Fruit fly (Drosophila melanogaster) whole organism, embryonic: ENCODE data around the gene GatB.
A peak's percentile ranks its signal among the peaks of the same experiment; 100 is the strongest.

Experiments used
- Antp ChIP-seq: fragments of 200-800 bp; sonication (Bioruptor generic); optimal IDR thresholded peaks from 3 replicates; lab custom pipeline; 2016; ENCODE audit warnings: missing biosample characterization, missing genetic modification characterization
- Bdp1 ChIP-seq: fragments of 200-800 bp; sonication (Bioruptor generic); optimal IDR thresholded peaks from 3 replicates; lab custom pipeline; 2016; ENCODE audit warnings: missing biosample characterization, missing genetic modification characterization
- CG10209 ChIP-seq: fragments of 200-800 bp; sonication (Bioruptor generic); optimal IDR thresholded peaks from 3 replicates; lab custom pipeline; 2017; ENCODE audit warnings: missing biosample characterization, mild to moderate bottlenecking, missing genetic modification characterization, missing genetic modification reagents
- CG10654 ChIP-seq: fragments of 200-800 bp; sonication (Bioruptor generic); optimal IDR thresholded peaks from 2 replicates; lab custom pipeline; 2016; ENCODE audit warnings: missing biosample characterization, missing genetic modification characterization
- CG11504 ChIP-seq: fragments of 200-800 bp; sonication (Bioruptor generic); optimal IDR thresholded peaks from 3 replicates; lab custom pipeline; 2019; ENCODE audit warnings: missing biosample characterization, mild to moderate bottlenecking, missing genetic modification characterization, moderate library complexity
- CG12236 ChIP-seq: fragments of 200-800 bp; sonication (Bioruptor generic); optimal IDR thresholded peaks from 2 replicates; lab custom pipeline; 2016; ENCODE audit warnings: missing biosample characterization, missing genetic modification characterization
- CG16813 ChIP-seq: fragments of 200-800 bp; sonication (Bioruptor generic); IDR thresholded peaks from 3 replicates; pipeline ENCODE4 v1.3.6; 2022; ENCODE audit warnings: missing biosample characterization, missing genetic modification characterization; ENCODE audit not compliant: partially characterized antibody
- CG17568 ChIP-seq: fragments of 200-800 bp; sonication (Bioruptor generic); optimal IDR thresholded peaks from 2 replicates; lab custom pipeline; 2018; ENCODE audit warnings: missing biosample characterization, mild to moderate bottlenecking, missing genetic modification characterization, moderate library complexity
- CG17802 ChIP-seq: fragments of 200-800 bp; sonication (Bioruptor generic); optimal IDR thresholded peaks from 2 replicates; lab custom pipeline; 2018; ENCODE audit warnings: missing biosample characterization, mild to moderate bottlenecking, missing genetic modification characterization, moderate library complexity
- CG18599 ChIP-seq: fragments of 200-800 bp; sonication (Bioruptor generic); optimal IDR thresholded peaks from 3 replicates; lab custom pipeline; 2017; ENCODE audit warnings: missing biosample characterization, missing genetic modification characterization, mild to moderate bottlenecking, moderate library complexity, missing genetic modification reagents
- CG2199 ChIP-seq: fragments of 200-800 bp; sonication (Bioruptor generic); IDR thresholded peaks from 3 replicates; pipeline ENCODE4 v1.3.6; 2022; ENCODE audit warnings: missing biosample characterization, missing genetic modification characterization
- CG30431 ChIP-seq: fragments of 200-800 bp; sonication (Bioruptor generic); optimal IDR thresholded peaks from 2 replicates; lab custom pipeline; 2017; ENCODE audit warnings: missing biosample characterization, missing genetic modification characterization
- CG3163 ChIP-seq: fragments of 200-800 bp; sonication (Bioruptor generic); optimal IDR thresholded peaks from 3 replicates; lab custom pipeline; 2016; ENCODE audit warnings: missing biosample characterization, missing genetic modification characterization
- CG32532 ChIP-seq: fragments of 200-800 bp; sonication (Bioruptor generic); IDR thresholded peaks from 2 replicates; pipeline ENCODE4 v1.3.6; 2022; ENCODE audit warnings: missing biosample characterization, missing genetic modification characterization
- CG3726 ChIP-seq: fragments of 200-800 bp; sonication (Bioruptor generic); IDR thresholded peaks from 3 replicates; pipeline ENCODE4, ENCODE4 v1.3.6; 2022; ENCODE audit warnings: missing biosample characterization, missing genetic modification characterization
- CG4282 ChIP-seq: fragments of 200-800 bp; sonication (Bioruptor generic); optimal IDR thresholded peaks from 2 replicates; lab custom pipeline; 2016; ENCODE audit warnings: missing biosample characterization, missing genetic modification characterization
- CG6791 ChIP-seq: fragments of 200-800 bp; sonication (Bioruptor generic); IDR thresholded peaks from 3 replicates; pipeline ENCODE4 v1.3.6; 2022; ENCODE audit warnings: missing biosample characterization, missing genetic modification characterization; ENCODE audit not compliant: partially characterized antibody
- CG9876 ChIP-seq: fragments of 200-800 bp; sonication (Bioruptor generic); optimal IDR thresholded peaks from 2 replicates; lab custom pipeline; 2016; ENCODE audit warnings: missing biosample characterization, missing genetic modification characterization
- CHES-1-like ChIP-seq: fragments of 200-800 bp; sonication (Bioruptor generic); optimal IDR thresholded peaks from 2 replicates; lab custom pipeline; 2016; ENCODE audit warnings: missing biosample characterization, missing genetic modification characterization
- D ChIP-seq, 2 experiments: fragments of 200-800 bp in 1 of 2; fragments of >200 bp in 1 of 2; sonication (Bioruptor generic) in 1 of 2; optimal IDR thresholded peaks; 2 replicates in 1 of 2; 3 replicates in 1 of 2; lab custom pipeline; 2017; ENCODE audit warnings: mild to moderate bottlenecking in 1 of 2, missing biosample characterization in 1 of 2, missing genetic modification characterization in 1 of 2, missing genetic modification reagents in 1 of 2
- Drgx ChIP-seq: fragments of 200-800 bp; sonication (Bioruptor generic); IDR thresholded peaks from 2 replicates; pipeline ENCODE4 v1.3.6; 2022; ENCODE audit warnings: missing biosample characterization, missing genetic modification characterization
- Elba2 ChIP-seq: fragments of 200-800 bp; sonication (Bioruptor generic); optimal IDR thresholded peaks from 3 replicates; lab custom pipeline; 2016; ENCODE audit warnings: missing biosample characterization, missing genetic modification characterization
- Ets65A ChIP-seq: fragments of 200-800 bp; sonication (Bioruptor generic); peaks from one replicate; lab custom pipeline; 2016; ENCODE audit warnings: missing biosample characterization, missing genetic modification characterization
- Hand ChIP-seq: fragments of 200-800 bp; sonication (Bioruptor generic); optimal IDR thresholded peaks from 2 replicates; lab custom pipeline; 2017; ENCODE audit warnings: mild to moderate bottlenecking, missing biosample characterization, missing genetic modification reagents, missing genetic modification characterization
- PHDP ChIP-seq: fragments of 200-800 bp; sonication (Bioruptor generic); optimal IDR thresholded peaks from 3 replicates; lab custom pipeline; 2018; ENCODE audit warnings: missing biosample characterization, mild to moderate bottlenecking, missing genetic modification characterization, moderate library complexity
- Pdp1 ChIP-seq, 2 experiments: fragments of 200-800 bp; sonication (Bioruptor generic); optimal IDR thresholded peaks; 3 replicates each; lab custom pipeline; 2016; ENCODE audit warnings: missing biosample characterization in 2 of 2, missing genetic modification characterization in 2 of 2, mild to moderate bottlenecking in 1 of 2, moderate library complexity in 1 of 2
- Poxn ChIP-seq: fragments of 200-800 bp; sonication (Bioruptor generic); IDR thresholded peaks from 2 replicates; pipeline ENCODE4 v1.3.6; 2022; ENCODE audit warnings: missing biosample characterization, missing genetic modification characterization
- Tbp ChIP-seq: fragments of >200 bp; optimal IDR thresholded peaks from 2 replicates; lab custom pipeline; 2018; ENCODE audit warnings: missing biosample characterization, missing genetic modification characterization
- cas ChIP-seq: fragments of 200-800 bp; sonication (Bioruptor generic); IDR thresholded peaks from 2 replicates; pipeline ENCODE4 v1.3.6; 2022; ENCODE audit warnings: missing biosample characterization, missing genetic modification characterization
- cato ChIP-seq: fragments of 200-800 bp; sonication (Bioruptor generic); optimal IDR thresholded peaks from 2 replicates; lab custom pipeline; 2016; ENCODE audit warnings: missing biosample characterization, missing genetic modification characterization, borderline replicate concordance
- esg ChIP-seq: fragments of 200-800 bp; sonication (Bioruptor generic); conservative IDR thresholded peaks from 2 replicates; pipeline ENCODE4 v1.3.6; 2022; ENCODE audit warnings: missing biosample characterization, missing genetic modification characterization
- eyg ChIP-seq: fragments of 200-800 bp; sonication (Bioruptor generic); optimal IDR thresholded peaks from 3 replicates; lab custom pipeline; 2016; ENCODE audit warnings: missing biosample characterization, missing genetic modification characterization
- gcm2 ChIP-seq: fragments of 200-800 bp; sonication (Bioruptor generic); optimal IDR thresholded peaks from 2 replicates; lab custom pipeline; 2016; ENCODE audit warnings: missing biosample characterization, missing genetic modification characterization
- hb ChIP-seq: fragments of 200-800 bp; sonication (Bioruptor generic); IDR thresholded peaks from 3 replicates; pipeline ENCODE4 v1.3.6; 2022; ENCODE audit warnings: missing biosample characterization, missing genetic modification characterization; ENCODE audit not compliant: partially characterized antibody
- hbn ChIP-seq: fragments of 200-800 bp; sonication (Bioruptor generic); IDR thresholded peaks from 2 replicates; pipeline ENCODE4 v1.3.6; 2022; ENCODE audit warnings: missing biosample characterization, missing genetic modification characterization; ENCODE audit not compliant: partially characterized antibody
- jumu ChIP-seq: fragments of 200-800 bp; sonication (Bioruptor generic); optimal IDR thresholded peaks from 3 replicates; lab custom pipeline; 2016; ENCODE audit warnings: missing biosample characterization, missing genetic modification characterization
- mam ChIP-seq: fragments of 200-800 bp; sonication (Bioruptor generic); optimal IDR thresholded peaks from 3 replicates; lab custom pipeline; 2016; ENCODE audit warnings: missing biosample characterization, missing genetic modification characterization
- org-1 ChIP-seq: fragments of 200-800 bp; sonication (Bioruptor generic); optimal IDR thresholded peaks from 2 replicates; lab custom pipeline; 2017; ENCODE audit warnings: missing biosample characterization, missing genetic modification characterization
- pho ChIP-seq: fragments of 200-800 bp; sonication (Bioruptor generic); optimal IDR thresholded peaks from 2 replicates; lab custom pipeline; 2016; ENCODE audit warnings: missing biosample characterization, missing genetic modification characterization
- run ChIP-seq: fragments of 200-800 bp; sonication (Bioruptor generic); optimal IDR thresholded peaks from 3 replicates; lab custom pipeline; 2018; ENCODE audit warnings: missing biosample characterization, mild to moderate bottlenecking, missing genetic modification characterization
- schlank ChIP-seq: fragments of 200-800 bp; sonication (Bioruptor generic); optimal IDR thresholded peaks from 2 replicates; lab custom pipeline; 2018; ENCODE audit warnings: missing biosample characterization, mild to moderate bottlenecking, missing genetic modification characterization
- slp2 ChIP-seq: fragments of 200-800 bp; sonication (Bioruptor generic); optimal IDR thresholded peaks from 2 replicates; lab custom pipeline; 2016; ENCODE audit warnings: missing biosample characterization, missing genetic modification characterization
- sug ChIP-seq: fragments of 200-800 bp; optimal IDR thresholded peaks from 2 replicates; lab custom pipeline; 2019; ENCODE audit warnings: missing biosample characterization, mild to moderate bottlenecking, missing genetic modification characterization, moderate library complexity
- tin ChIP-seq: fragments of 200-800 bp; sonication (Bioruptor generic); optimal IDR thresholded peaks from 3 replicates; lab custom pipeline; 2016; ENCODE audit warnings: missing biosample characterization, missing genetic modification characterization
- toy ChIP-seq: fragments of 200-800 bp; sonication (Bioruptor generic); IDR thresholded peaks from 2 replicates; pipeline ENCODE4 v1.3.6; 2022; ENCODE audit warnings: missing biosample characterization, missing genetic modification characterization
- wdn ChIP-seq: fragments of 200-800 bp; sonication (Bioruptor generic); IDR thresholded peaks from 2 replicates; pipeline ENCODE4 v1.3.6; 2022; ENCODE audit warnings: missing biosample characterization, missing genetic modification characterization
- zen ChIP-seq: fragments of 200-800 bp; sonication (Bioruptor generic); optimal IDR thresholded peaks from 3 replicates; lab custom pipeline; 2018; ENCODE audit warnings: missing biosample characterization, mild to moderate bottlenecking, missing genetic modification characterization, moderate library complexity
- zf30C ChIP-seq: fragments of 200-800 bp; sonication (Bioruptor generic); optimal IDR thresholded peaks from 3 replicates; lab custom pipeline; 2018; ENCODE audit warnings: missing biosample characterization, mild to moderate bottlenecking, missing genetic modification characterization
- zfh1 ChIP-seq: fragments of 200-800 bp; sonication (Bioruptor generic); IDR thresholded peaks from 3 replicates; pipeline ENCODE4 v1.3.6; 2022; ENCODE audit warnings: missing biosample characterization, missing genetic modification characterization

GatB gene

dm6 chr3R:24161173-24161811, 31.2 kb upstream of the GatB start, which contains the start of the genes Myo95E and TBC1d7 (continued):
- TF ChIP-seq CG2199 (GFP tag; lab: Robert Waterston, UW) = peak; percentile 89; the same call in 2 of the 3 replicates
- TF ChIP-seq Ets65A (GFP tag; lab: Kevin White, UChicago) = peak; percentile 77
- no peak for TF ChIP-seq zf30C
- no peak for TF ChIP-seq hb
- peak; percentile 64 for TF ChIP-seq hbn
- peak; percentile 56 for TF ChIP-seq mam (GFP tag; lab: Kevin White, UChicago)
- no peak for TF ChIP-seq CG18599 (GFP tag; lab: Kevin White, UChicago)
- peak; percentile 27 for TF ChIP-seq Antp (GFP tag; lab: Kevin White, UChicago)
- TF ChIP-seq Poxn (GFP tag; lab: Robert Waterston, UW) = no peak; the same call in 1 of the 2 replicates
- no peak for TF ChIP-seq eyg (GFP tag; lab: Kevin White, UChicago)
- peak; percentile 89 for TF ChIP-seq CG3726
- TF ChIP-seq Pdp1 (GFP tag; optimal IDR thresholded peaks at IDR 0.05; lab: Kevin White, UChicago) = peak; percentile 46 to 60
- peak; percentile 48 for TF ChIP-seq Elba2 (GFP tag; lab: Kevin White, UChicago)
- TF ChIP-seq Bdp1 (GFP tag; lab: Kevin White, UChicago) = no peak
- peak; percentile 75 for TF ChIP-seq CG16813 (GFP tag; lab: Robert Waterston, UW)
- TF ChIP-seq CG12236 = no peak
- TF ChIP-seq CG10654 = peak; percentile 73
- no peak for TF ChIP-seq slp2
- no peak for TF ChIP-seq gcm2 (GFP tag; lab: Kevin White, UChicago)
- peak; percentile 39; the same call in 1 of the 3 replicates for TF ChIP-seq CG6791 (GFP tag; lab: Robert Waterston, UW)
- no peak for TF ChIP-seq CG3163 (GFP tag; lab: Kevin White, UChicago)
- TF ChIP-seq pho = peak; percentile 27
- peak; percentile 67 for TF ChIP-seq org-1
- no peak for TF ChIP-seq jumu (GFP tag; lab: Kevin White, UChicago)
- TF ChIP-seq zen (tag; lab: Kevin White, UChicago) = peak; percentile 80
- peak; percentile 95 for TF ChIP-seq esg (GFP tag; lab: Robert Waterston, UW)
- TF ChIP-seq CG17568 (GFP tag; lab: Kevin White, UChicago) = no peak
- TF ChIP-seq tin (GFP tag; lab: Kevin White, UChicago) = peak; percentile 88
- TF ChIP-seq cato (GFP tag; lab: Kevin White, UChicago) = peak; percentile 60
- TF ChIP-seq PHDP = peak; percentile 90
- peak; percentile 72 for TF ChIP-seq run
- TF ChIP-seq Hand (GFP tag; lab: Kevin White, UChicago) = peak; percentile 60
- no peak for TF ChIP-seq CG4282 (GFP tag; lab: Kevin White, UChicago)
- peak; percentile 92 for TF ChIP-seq CG32532
- peak; percentile 87 for TF ChIP-seq CG10209
- TF ChIP-seq cas (GFP tag; lab: Robert Waterston, UW) = peak; percentile 69; the same call in 1 of the 2 replicates

- TF ChIP-seq D (optimal IDR thresholded peaks at IDR 0.05; lab: Kevin White, UChicago) (no peak), D (GFP tag; optimal IDR thresholded peaks at IDR 0.05; lab: Kevin White, UChicago) (peak; percentile 95), Hand (GFP tag; lab: Kevin White, UChicago) (peak; percentile 95), CG9876 (GFP tag; lab: Kevin White, UChicago) (peak; percentile 13), wdn (peak; percentile 95), sug (tag; lab: Kevin White, UChicago) (peak; percentile 95), mam (GFP tag; lab: Kevin White, UChicago) (peak; percentile 72), schlank (peak; percentile 85), CG11504 (peak; percentile 98), CG30431 (peak; percentile 95), Tbp (no peak), toy (GFP tag; lab: Robert Waterston, UW) (peak; percentile 82), CHES-1-like (GFP tag; lab: Kevin White, UChicago) (peak; percentile 15), Drgx (GFP tag; lab: Robert Waterston, UW) (peak; percentile 98), CG17802 (tag; lab: Kevin White, UChicago) (peak; percentile 76), zfh1 (GFP tag; lab: Robert Waterston, UW) (peak; percentile 93)
These were observed 22.1 kb upstream of the GatB start, which contains the start of the genes p38a and CG6178 for dm6 chr3R:24151924-24152809. p38a (minus strand) TSS chr3R:24152321. CG6178 (plus strand) TSS chr3R:24152347.
